Worm (Caenorhabditis elegans): ENCODE results near the gene str-20.

str-20 gene

DNA sequence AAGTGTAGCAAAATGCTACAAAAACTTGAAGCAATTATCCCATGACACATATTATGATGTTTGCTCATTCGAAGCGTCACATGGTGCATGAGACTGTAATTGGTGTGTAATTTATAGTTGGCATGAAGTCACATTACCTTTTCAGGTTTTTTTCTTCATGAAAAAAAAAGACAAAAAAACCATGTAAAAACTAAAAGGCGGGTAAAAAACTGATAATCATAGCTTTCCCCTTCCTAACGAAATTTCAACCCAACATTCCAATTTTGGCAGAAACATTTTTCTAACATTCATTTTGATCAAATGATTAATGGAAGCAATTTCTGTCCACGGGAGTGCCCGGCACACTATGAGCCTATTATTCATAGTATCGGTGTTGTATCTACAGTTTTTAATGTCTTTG, 8.2 kb upstream of the str-20 start, which contains the start of gene sri-4:
Gene sri-4 (plus strand): TSS at position 301 of the 400 bp plus-strand sequence.
- TF ChIP-seq ztf-4 (tag; optimal IDR thresholded peaks at IDR 0.05) = no peak

DNA sequence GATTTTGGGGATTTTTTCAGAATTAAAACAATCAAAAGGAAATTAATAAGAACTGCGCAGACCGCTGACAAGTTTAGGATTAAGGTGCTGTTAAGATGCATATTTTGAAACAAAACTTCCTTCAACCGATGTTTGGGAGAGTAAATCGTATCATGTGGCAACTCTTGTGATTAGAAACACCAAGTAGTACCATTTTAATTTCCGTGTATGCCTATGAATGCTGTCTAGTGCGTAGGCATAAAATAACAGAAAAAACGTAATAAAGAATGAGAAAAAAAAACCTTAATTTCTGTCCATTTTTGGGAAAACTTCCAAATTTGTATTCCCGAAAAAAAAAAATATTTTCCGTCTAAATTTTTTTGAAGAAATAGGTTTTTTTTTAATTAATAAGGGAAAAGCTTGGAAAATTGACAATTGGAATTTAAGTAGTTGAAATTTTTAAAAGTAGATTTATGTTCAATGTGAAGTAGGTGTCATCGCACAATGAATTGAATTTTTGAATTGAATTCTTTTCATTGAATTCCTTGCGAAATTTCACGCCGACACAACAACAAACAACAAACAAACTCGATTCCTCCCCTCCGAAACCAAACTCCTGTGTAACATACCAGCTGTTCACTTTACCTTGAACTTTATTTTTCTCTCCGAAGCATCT, 3.5 kb upstream of the str-20 start, which contains the start of the genes str-262 and srp-1:
Gene str-262 (minus strand): TSS at position 101 of the 655 bp plus-strand sequence.
Gene srp-1 (plus strand): TSS at position 605 of the 655 bp plus-strand sequence.
- TF ChIP-seq unc-62 (GFP tag; optimal IDR thresholded peaks at IDR 0.05) = no peak
- TF ChIP-seq elt-1 (tag; optimal IDR thresholded peaks at IDR 0.05) = no peak
- TF ChIP-seq lsy-2 (tag; optimal IDR thresholded peaks at IDR 0.05) = no peak
- no peak for TF ChIP-seq nhr-21 (tag; optimal IDR thresholded peaks at IDR 0.05)
- no peak for TF ChIP-seq nhr-6 (tag; optimal IDR thresholded peaks at IDR 0.05)
- no peak for TF ChIP-seq nhr-23 (tag; optimal IDR thresholded peaks at IDR 0.05)
- no peak for TF ChIP-seq ztf-11 (tag; optimal IDR thresholded peaks at IDR 0.05)
- no peak for TF ChIP-seq nhr-77 (tag; optimal IDR thresholded peaks at IDR 0.05)
- TF ChIP-seq snpc-4 (tag; optimal IDR thresholded peaks at IDR 0.05) = no peak
- TF ChIP-seq ceh-16 (tag; optimal IDR thresholded peaks at IDR 0.05) = no peak
- TF ChIP-seq skn-1 (tag; optimal IDR thresholded peaks at IDR 0.05) = no peak
- no peak for TF ChIP-seq nhr-10 (tag; optimal IDR thresholded peaks at IDR 0.05)
- no peak for TF ChIP-seq mbf-1 (tag; optimal IDR thresholded peaks at IDR 0.05)
- no peak for TF ChIP-seq nhr-11 (tag; optimal IDR thresholded peaks at IDR 0.05)
- TF ChIP-seq gmeb-1 (tag; optimal IDR thresholded peaks at IDR 0.05) = no peak
- TF ChIP-seq ceh-82 (tag; optimal IDR thresholded peaks at IDR 0.05) = no peak
- TF ChIP-seq ZK546.5 (tag; optimal IDR thresholded peaks at IDR 0.05) = no peak
- TF ChIP-seq ama-1 (optimal IDR thresholded peaks at IDR 0.05) = no peak

DNA sequence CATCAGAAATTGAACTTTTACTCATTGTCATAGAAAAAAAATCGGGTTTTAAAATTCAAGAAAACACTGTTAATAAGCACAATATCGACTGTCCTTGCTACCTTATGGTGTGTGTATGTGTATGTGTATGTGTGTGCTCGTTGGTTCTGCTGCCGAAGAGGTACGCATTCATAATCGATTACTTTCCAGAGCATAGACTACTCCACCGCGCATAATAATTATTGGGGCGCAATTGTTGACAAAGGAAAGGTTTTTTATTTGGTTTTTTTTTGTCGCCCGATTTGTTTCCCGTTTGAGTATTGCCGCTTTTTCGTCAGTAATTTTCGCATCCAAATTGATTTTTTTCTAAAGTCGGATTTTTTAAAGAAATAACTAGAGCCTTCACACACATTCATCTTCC, 5.0 kb downstream of the str-20 start, which contains the start of gene C05E4.15:
Gene C05E4.15 (minus strand): TSS at position 101 of the 400 bp plus-strand sequence.
- no peak for TF ChIP-seq R02D3.7 (tag; optimal IDR thresholded peaks at IDR 0.05)
- TF ChIP-seq skn-1 (tag; optimal IDR thresholded peaks at IDR 0.05) = no peak
- TF ChIP-seq alr-1 (tag; optimal IDR thresholded peaks at IDR 0.05) = no peak
- TF ChIP-seq peb-1 (tag; optimal IDR thresholded peaks at IDR 0.05) = no peak
- no peak for TF ChIP-seq unc-39 (tag; optimal IDR thresholded peaks at IDR 0.05)

DNA sequence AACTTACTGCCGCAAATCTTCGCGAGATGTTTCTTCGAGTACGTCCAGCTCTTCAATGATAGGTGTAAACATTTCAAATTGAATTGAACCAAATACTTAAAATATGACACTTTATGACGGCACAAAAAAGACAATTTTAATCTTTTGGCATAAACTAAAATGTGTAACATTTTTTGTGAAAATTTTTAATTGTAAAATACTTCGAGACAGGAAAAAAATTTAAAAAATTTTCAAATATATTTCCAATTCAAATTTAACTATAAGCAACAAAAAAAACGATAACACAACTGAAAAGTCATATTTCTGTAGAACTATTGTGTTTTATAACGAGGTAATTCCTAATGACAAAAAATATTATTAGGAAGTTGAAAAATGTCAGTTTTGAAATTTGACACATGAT, 5.6 kb downstream of the str-20 start, which contains the start of gene C05E4.12:
Gene C05E4.12 (minus strand): TSS at position 101 of the 400 bp plus-strand sequence.
- no peak for TF ChIP-seq elt-3 (tag; optimal IDR thresholded peaks at IDR 0.05)
- no peak for TF ChIP-seq nhr-129 (tag; optimal IDR thresholded peaks at IDR 0.05)
- TF ChIP-seq F13H6.1 (tag; optimal IDR thresholded peaks at IDR 0.05) = no peak
- no peak for TF ChIP-seq ceh-82 (tag; optimal IDR thresholded peaks at IDR 0.05)
- no peak for TF ChIP-seq lin-11 (tag; optimal IDR thresholded peaks at IDR 0.05)
- TF ChIP-seq unc-62 (GFP tag; optimal IDR thresholded peaks at IDR 0.05) = no peak
- TF ChIP-seq egl-27 (tag; optimal IDR thresholded peaks at IDR 0.05) = no peak
- TF ChIP-seq crh-2 (tag; optimal IDR thresholded peaks at IDR 0.05) = no peak
- no peak for TF ChIP-seq unc-55 (GFP tag; optimal IDR thresholded peaks at IDR 0.05)
- TF ChIP-seq nhr-23 (tag; optimal IDR thresholded peaks at IDR 0.05) = no peak

DNA sequence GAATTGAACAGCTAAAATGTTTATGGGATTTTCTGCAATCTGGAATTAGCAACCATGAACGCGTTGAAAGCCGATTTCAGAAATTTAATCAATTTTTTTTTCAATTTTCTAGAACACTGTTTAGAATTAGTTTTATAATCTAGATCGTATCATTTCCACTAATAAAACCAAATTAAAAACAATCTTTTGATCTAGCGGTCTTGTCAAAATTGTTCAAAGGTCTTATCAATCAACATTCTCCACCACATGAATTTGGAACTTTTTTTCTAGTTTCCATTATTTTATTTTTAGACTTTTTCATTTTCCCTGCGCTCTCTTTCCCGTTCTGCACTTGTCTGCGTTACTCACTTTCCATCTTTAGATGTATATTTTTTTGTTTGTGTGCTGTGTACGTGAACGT, 6.1 kb downstream of the str-20 start, which contains the start of gene srp-2:
Gene srp-2 (plus strand): TSS at position 301 of the 400 bp plus-strand sequence.
- no peak for TF ChIP-seq C34F6.9 (tag; optimal IDR thresholded peaks at IDR 0.05)
- TF ChIP-seq dmd-4 (tag; optimal IDR thresholded peaks at IDR 0.05) = no peak
- no peak for TF ChIP-seq sma-3 (GFP tag; optimal IDR thresholded peaks at IDR 0.05)
- TF ChIP-seq peb-1 (tag; optimal IDR thresholded peaks at IDR 0.05) = no peak
- no peak for TF ChIP-seq Y55F3AM.14 (GFP tag; optimal IDR thresholded peaks at IDR 0.05)
- TF ChIP-seq nhr-11 (tag; optimal IDR thresholded peaks at IDR 0.05) = no peak
- no peak for TF ChIP-seq lin-13 (GFP tag; optimal IDR thresholded peaks at IDR 0.05)
- TF ChIP-seq ceh-82 (tag; optimal IDR thresholded peaks at IDR 0.05) = no peak
- no peak for TF ChIP-seq ceh-16 (tag; optimal IDR thresholded peaks at IDR 0.05)
- TF ChIP-seq sma-9 (GFP tag; optimal IDR thresholded peaks at IDR 0.05) = no peak
- no peak for TF ChIP-seq sma-9 (tag; optimal IDR thresholded peaks at IDR 0.05)
- TF ChIP-seq nhr-129 (tag; optimal IDR thresholded peaks at IDR 0.05) = no peak
- no peak for TF ChIP-seq lsy-2 (tag; optimal IDR thresholded peaks at IDR 0.05)
- TF ChIP-seq blmp-1 (tag; optimal IDR thresholded peaks at IDR 0.05; ENCODE audit: insufficient read depth) = no peak
- TF ChIP-seq elt-1 (tag; optimal IDR thresholded peaks at IDR 0.05) = no peak
- TF ChIP-seq snpc-4 (tag; optimal IDR thresholded peaks at IDR 0.05) = no peak
- no peak for TF ChIP-seq ZK546.5 (tag; optimal IDR thresholded peaks at IDR 0.05)
- TF ChIP-seq nhr-77 (tag; optimal IDR thresholded peaks at IDR 0.05) = no peak
- TF ChIP-seq nhr-25 (tag; optimal IDR thresholded peaks at IDR 0.05) = no peak
- TF ChIP-seq aly-2 (tag; optimal IDR thresholded peaks at IDR 0.05) = no peak
- no peak for TF ChIP-seq nhr-237 (tag; optimal IDR thresholded peaks at IDR 0.05)

Measured in whole organism, L2 larva.